Fruit fly (Drosophila melanogaster) whole organism, adult: ENCODE results near the gene RpL37A.

ENCODE experiments used
- CG11617 ChIP-seq: fragments of 200-800 bp; sonication (Bioruptor generic); optimal IDR thresholded peaks from 2 replicates; lab custom pipeline; 2017; ENCODE audit warnings: mild to moderate bottlenecking, missing biosample characterization, missing genetic modification reagents, missing genetic modification characterization
- CG12768 ChIP-seq: fragments of 200-800 bp; sonication (Bioruptor generic); optimal IDR thresholded peaks from 2 replicates; lab custom pipeline; 2017; ENCODE audit warnings: missing biosample characterization, missing genetic modification characterization, mild to moderate bottlenecking, moderate library complexity, missing genetic modification reagents
- CG14711 ChIP-seq: fragments of 200-800 bp; sonication (Bioruptor generic); optimal IDR thresholded peaks from 2 replicates; lab custom pipeline; 2018; ENCODE audit warnings: missing biosample characterization, mild to moderate bottlenecking, missing genetic modification characterization, moderate library complexity
- CG1620 ChIP-seq: fragments of 200-800 bp; sonication (Bioruptor generic); optimal IDR thresholded peaks from 2 replicates; lab custom pipeline; 2016; ENCODE audit warnings: missing biosample characterization, missing genetic modification characterization
- CG33017 ChIP-seq: fragments of 200-800 bp; sonication (Bioruptor generic); optimal IDR thresholded peaks from 2 replicates; lab custom pipeline; 2018; ENCODE audit warnings: missing biosample characterization, mild to moderate bottlenecking, missing genetic modification characterization, moderate library complexity
- CG5204 ChIP-seq: fragments of 200-800 bp; sonication (Bioruptor generic); optimal IDR thresholded peaks from 2 replicates; lab custom pipeline; 2016; ENCODE audit warnings: missing biosample characterization, missing genetic modification characterization
- CG7045 ChIP-seq: fragments of 200-800 bp; sonication (Bioruptor generic); optimal IDR thresholded peaks from 2 replicates; lab custom pipeline; 2017; ENCODE audit warnings: missing biosample characterization, mild to moderate bottlenecking, missing genetic modification characterization
- CG7101 ChIP-seq: fragments of 200-800 bp; sonication (Bioruptor generic); optimal IDR thresholded peaks from 2 replicates; lab custom pipeline; 2018; ENCODE audit warnings: missing biosample characterization, mild to moderate bottlenecking, missing genetic modification characterization, moderate library complexity
- Clk ChIP-seq: fragments of 200-800 bp; sonication (Bioruptor generic); optimal IDR thresholded peaks from 2 replicates; lab custom pipeline; 2017; ENCODE audit warnings: missing biosample characterization, missing genetic modification characterization
- Crg-1 ChIP-seq: fragments of 200-800 bp; sonication (Bioruptor generic); optimal IDR thresholded peaks from 2 replicates; lab custom pipeline; 2016; ENCODE audit warnings: missing biosample characterization, missing genetic modification characterization
- Hr96 ChIP-seq: fragments of 200-800 bp; sonication (Bioruptor generic); optimal IDR thresholded peaks from 2 replicates; lab custom pipeline; 2016; ENCODE audit warnings: missing biosample characterization, missing genetic modification characterization
- Mnt ChIP-seq: fragments of 200-800 bp; sonication (Bioruptor generic); optimal IDR thresholded peaks from 2 replicates; lab custom pipeline; 2016; ENCODE audit warnings: missing biosample characterization, mild to moderate bottlenecking, missing genetic modification characterization
- bab1 ChIP-seq: fragments of 200-800 bp; sonication (Bioruptor generic); optimal IDR thresholded peaks from 3 replicates; lab custom pipeline; 2019; ENCODE audit warnings: missing biosample characterization, mild to moderate bottlenecking, missing genetic modification characterization, moderate library complexity
- cic ChIP-seq: fragments of 200-800 bp; sonication (Bioruptor generic); optimal IDR thresholded peaks from 2 replicates; lab custom pipeline; 2017; ENCODE audit warnings: missing biosample characterization, mild to moderate bottlenecking, missing genetic modification characterization, moderate library complexity
- cnc ChIP-seq, 2 experiments: fragments of >200 bp; optimal IDR thresholded peaks; 2 replicates each; lab custom pipeline; 2017
- kay ChIP-seq: fragments of 200-800 bp; sonication (Bioruptor generic); peaks from one replicate; lab custom pipeline; 2016; ENCODE audit warnings: missing biosample characterization, missing genetic modification characterization, borderline replicate concordance
- ovo ChIP-seq: fragments of 200-800 bp; sonication (Bioruptor generic); optimal IDR thresholded peaks from 2 replicates; lab custom pipeline; 2016; ENCODE audit warnings: missing biosample characterization, missing genetic modification characterization
- pad ChIP-seq: fragments of 200-800 bp; sonication (Bioruptor generic); optimal IDR thresholded peaks from 3 replicates; lab custom pipeline; 2017; ENCODE audit warnings: missing biosample characterization, missing genetic modification characterization, mild to moderate bottlenecking, moderate library complexity, missing genetic modification reagents
- tj ChIP-seq: fragments of 200-800 bp; sonication (Bioruptor generic); optimal IDR thresholded peaks from 3 replicates; lab custom pipeline; 2017; ENCODE audit warnings: missing biosample characterization, mild to moderate bottlenecking, missing genetic modification characterization, moderate library complexity
- toe ChIP-seq: fragments of 200-800 bp; sonication (Bioruptor generic); optimal IDR thresholded peaks from 2 replicates; lab custom pipeline; 2016; ENCODE audit warnings: missing biosample characterization, missing genetic modification characterization

The RpL37A gene

dm6 chr2L:5044361-5044891, 26.3 kb upstream of the RpL37A start, which contains the start of gene CG31650:
Gene CG31650 (minus strand): TSS chr2L:5044712.
- no peak for TF ChIP-seq cic (GFP tag; lab: Kevin White, UChicago)
- TF ChIP-seq pad (GFP tag; lab: Kevin White, UChicago): no peak
- TF ChIP-seq cnc (optimal IDR thresholded peaks at IDR 0.05; lab: Kevin White, UChicago): no peak

dm6 chr2L:5044892-5045619, 25.7 kb upstream of the RpL37A start:
- TF ChIP-seq pad (GFP tag; lab: Kevin White, UChicago) (peak; percentile 18), CG12768 (GFP tag; lab: Kevin White, UChicago) (peak; percentile 10), cic (GFP tag; lab: Kevin White, UChicago) (peak; percentile 13), ovo (GFP tag; lab: Kevin White, UChicago) (peak; percentile 58), tj (peak; percentile 26), bab1 (no peak), Mnt (peak; percentile 33), CG7045 (GFP tag; lab: Kevin White, UChicago) (no peak), CG1620 (peak; percentile 4), CG14711 (tag; lab: Kevin White, UChicago) (no peak), CG11617 (peak; percentile 57), toe (GFP tag; lab: Kevin White, UChicago) (no peak), Crg-1 (GFP tag; lab: Kevin White, UChicago) (peak; percentile 34), CG7101 (tag; lab: Kevin White, UChicago) (peak; percentile 48), CG33017 (tag; lab: Kevin White, UChicago) (peak; percentile 57), Hr96 (GFP tag; lab: Kevin White, UChicago) (no peak), cnc (optimal IDR thresholded peaks at IDR 0.05; lab: Kevin White, UChicago) (no peak), Clk (GFP tag; lab: Kevin White, UChicago) (no peak), kay (peak; percentile 66), CG5204 (GFP tag; lab: Kevin White, UChicago) (peak; percentile 15)

- TF ChIP-seq bab1 (no peak), CG5204 (GFP tag; lab: Kevin White, UChicago) (no peak), Mnt (no peak), ovo (GFP tag; lab: Kevin White, UChicago) (no peak), kay (no peak), toe (GFP tag; lab: Kevin White, UChicago) (no peak), CG7045 (GFP tag; lab: Kevin White, UChicago) (no peak)
Observed at dm6 chr2L:5046261-5046660, 24.5 kb upstream of the RpL37A start.

dm6 chr2L:5049974-5050373, 20.8 kb upstream of the RpL37A start:
- no peak for TF ChIP-seq Clk (GFP tag; lab: Kevin White, UChicago)
- no peak for TF ChIP-seq cic (GFP tag; lab: Kevin White, UChicago)
- TF ChIP-seq ovo (GFP tag; lab: Kevin White, UChicago): no peak
- no peak for TF ChIP-seq CG5204 (GFP tag; lab: Kevin White, UChicago)
- no peak for TF ChIP-seq CG1620
- no peak for TF ChIP-seq cnc (optimal IDR thresholded peaks at IDR 0.05; lab: Kevin White, UChicago)
- TF ChIP-seq CG12768 (GFP tag; lab: Kevin White, UChicago): no peak
- no peak for TF ChIP-seq bab1
- no peak for TF ChIP-seq Mnt
- TF ChIP-seq kay: no peak

- TF ChIP-seq CG5204 (GFP tag; lab: Kevin White, UChicago): no peak
- no peak for TF ChIP-seq cnc (optimal IDR thresholded peaks at IDR 0.05; lab: Kevin White, UChicago)
- TF ChIP-seq CG12768 (GFP tag; lab: Kevin White, UChicago): no peak
- no peak for TF ChIP-seq pad (GFP tag; lab: Kevin White, UChicago)
- TF ChIP-seq CG14711 (tag; lab: Kevin White, UChicago): no peak
- TF ChIP-seq cic (GFP tag; lab: Kevin White, UChicago): no peak
- TF ChIP-seq Clk (GFP tag; lab: Kevin White, UChicago): no peak
- no peak for TF ChIP-seq CG11617
- TF ChIP-seq toe (GFP tag; lab: Kevin White, UChicago): no peak
- TF ChIP-seq ovo (GFP tag; lab: Kevin White, UChicago): no peak
- TF ChIP-seq Crg-1 (GFP tag; lab: Kevin White, UChicago): no peak
- TF ChIP-seq tj: no peak
- no peak for TF ChIP-seq Hr96 (GFP tag; lab: Kevin White, UChicago)
Observed at dm6 chr2L:5050825-5051224, 19.9 kb upstream of the RpL37A start, which contains the start of gene CG9121. Gene CG9121 (minus strand): TSS chr2L:5051062.

dm6 chr2L:5052367-5052914, 18.3 kb upstream of the RpL37A start, which contains the start of gene senju:
Gene senju (plus strand): TSS chr2L:5052843.
- TF ChIP-seq tj (peak; percentile 83), toe (GFP tag; lab: Kevin White, UChicago) (no peak), bab1 (peak; percentile 80), CG1620 (peak; percentile 94), CG11617 (peak; percentile 86), CG7101 (tag; lab: Kevin White, UChicago) (peak; percentile 86), pad (GFP tag; lab: Kevin White, UChicago) (peak; percentile 88), Mnt (peak; percentile 98), cnc (optimal IDR thresholded peaks at IDR 0.05; lab: Kevin White, UChicago) (no peak), CG14711 (tag; lab: Kevin White, UChicago) (peak; percentile 66), cic (GFP tag; lab: Kevin White, UChicago) (peak; percentile 89), CG5204 (GFP tag; lab: Kevin White, UChicago) (no peak), CG33017 (tag; lab: Kevin White, UChicago) (peak; percentile 82), kay (no peak), Crg-1 (GFP tag; lab: Kevin White, UChicago) (peak; percentile 97), Hr96 (GFP tag; lab: Kevin White, UChicago) (peak; percentile 79), CG12768 (GFP tag; lab: Kevin White, UChicago) (peak; percentile 91), ovo (GFP tag; lab: Kevin White, UChicago) (peak; percentile 83), Clk (GFP tag; lab: Kevin White, UChicago) (peak; percentile 67), CG7045 (GFP tag; lab: Kevin White, UChicago) (peak; percentile 77)
